Fruit fly (Drosophila melanogaster): ENCODE results near the gene Ufd4.

Ufd4 gene

dm6 chr2L:10320174-10320775 lies 28.1 kb upstream of the Ufd4 start:
- TF ChIP-seq CG8478 (optimal IDR thresholded peaks at IDR 0.05) (no peak), CTCF (optimal IDR thresholded peaks at IDR 0.05) (no peak)

DNA sequence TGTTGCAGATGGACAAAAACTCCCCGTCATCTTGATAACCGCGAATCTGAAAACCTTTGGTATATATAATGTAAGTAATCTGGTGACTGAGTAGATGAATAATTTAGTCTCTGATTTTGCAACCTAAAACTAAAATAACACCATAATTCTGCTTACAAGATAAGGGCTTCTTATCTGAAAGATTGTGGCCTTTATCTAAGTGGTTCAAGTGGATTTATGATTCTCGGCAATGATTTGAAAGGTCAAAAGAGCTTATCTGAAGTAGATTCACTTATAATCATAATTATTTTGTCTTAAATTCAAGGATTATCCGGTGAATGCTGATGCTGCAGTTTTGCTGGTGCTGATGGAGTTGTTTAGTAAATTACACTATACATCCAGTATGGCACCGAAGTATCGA lies 23.7 kb upstream of the Ufd4 start:
- TF ChIP-seq CG8478 (optimal IDR thresholded peaks at IDR 0.05): no peak

DNA sequence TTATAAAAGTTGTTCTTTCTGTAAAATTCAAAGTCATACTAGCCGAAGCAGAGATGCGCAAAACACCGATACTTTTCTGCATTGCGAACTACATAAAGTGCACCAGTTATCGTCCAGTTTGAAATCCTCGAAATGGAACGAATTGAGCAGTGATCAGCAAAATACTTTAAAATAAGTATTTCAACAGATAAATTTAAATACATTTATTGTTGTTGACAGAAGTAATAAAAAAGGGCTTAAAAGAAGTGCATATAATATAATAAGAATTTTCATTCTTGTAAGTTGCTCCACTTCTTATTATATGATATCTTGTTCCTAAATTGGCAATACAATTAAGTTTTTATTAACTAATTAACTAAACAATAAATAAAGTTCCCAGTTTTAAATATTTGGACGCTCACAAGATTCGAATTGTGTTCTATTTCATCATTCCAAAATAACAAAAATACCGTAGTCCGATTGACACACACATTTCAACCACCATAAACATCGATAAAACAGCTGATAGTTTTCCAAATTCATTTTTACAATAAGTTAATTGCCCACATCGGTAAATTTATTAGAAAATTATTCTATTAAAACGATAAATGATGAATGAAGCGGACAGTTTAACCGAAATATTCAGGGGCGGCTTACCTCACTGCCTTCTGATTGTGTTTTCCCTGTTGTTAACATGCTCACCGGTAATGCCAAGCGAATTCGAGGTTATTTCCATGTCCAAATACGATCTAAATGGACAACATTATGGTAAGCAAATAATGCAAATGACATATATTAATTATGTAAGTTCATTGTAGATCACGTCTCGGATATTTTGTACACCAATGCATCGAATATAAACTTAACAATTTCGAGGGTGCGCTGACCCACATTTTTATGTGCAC lies 22.4 kb upstream of the Ufd4 start, which contains the start of the genes Usp14 and CG4972:
Usp14 (minus strand) TSS at position 70 of the 884 bp plus-strand sequence.
CG4972 (plus strand) TSS at position 466 of the 884 bp plus-strand sequence.
- no peak for TF ChIP-seq CG8478 (optimal IDR thresholded peaks at IDR 0.05)
- TF ChIP-seq CTCF (optimal IDR thresholded peaks at IDR 0.05): no peak

DNA sequence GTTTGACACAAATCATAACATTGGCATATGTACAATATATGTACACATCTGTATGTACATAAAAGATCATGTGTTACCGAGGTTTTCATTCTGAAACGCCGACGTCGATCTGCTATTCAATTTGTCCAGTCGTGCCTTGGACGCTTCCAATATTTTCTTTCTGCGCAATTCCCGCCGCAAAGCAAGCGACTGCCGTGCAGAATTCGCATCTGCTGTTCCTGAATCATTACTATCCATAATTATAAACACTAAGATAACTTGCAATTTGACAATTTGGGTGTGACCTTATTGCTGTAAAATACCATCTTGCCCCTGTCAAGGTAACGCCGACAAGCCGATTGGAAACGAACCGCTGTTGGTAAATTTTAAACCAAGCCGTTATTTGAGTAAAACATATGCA lies 19.7 kb upstream of the Ufd4 start:
- TF ChIP-seq CTCF (optimal IDR thresholded peaks at IDR 0.05) (peak in 1 of 2 experiments; percentile 6), CG8478 (optimal IDR thresholded peaks at IDR 0.05) (no peak)

dm6 chr2L:10310614-10311382 lies 18.6 kb upstream of the Ufd4 start, which contains the start of gene Cdk5alpha:
Cdk5alpha (minus strand) TSS chr2L:10310956.
- TF ChIP-seq CTCF (optimal IDR thresholded peaks at IDR 0.05) (no peak), CG8478 (optimal IDR thresholded peaks at IDR 0.05) (no peak)

DNA sequence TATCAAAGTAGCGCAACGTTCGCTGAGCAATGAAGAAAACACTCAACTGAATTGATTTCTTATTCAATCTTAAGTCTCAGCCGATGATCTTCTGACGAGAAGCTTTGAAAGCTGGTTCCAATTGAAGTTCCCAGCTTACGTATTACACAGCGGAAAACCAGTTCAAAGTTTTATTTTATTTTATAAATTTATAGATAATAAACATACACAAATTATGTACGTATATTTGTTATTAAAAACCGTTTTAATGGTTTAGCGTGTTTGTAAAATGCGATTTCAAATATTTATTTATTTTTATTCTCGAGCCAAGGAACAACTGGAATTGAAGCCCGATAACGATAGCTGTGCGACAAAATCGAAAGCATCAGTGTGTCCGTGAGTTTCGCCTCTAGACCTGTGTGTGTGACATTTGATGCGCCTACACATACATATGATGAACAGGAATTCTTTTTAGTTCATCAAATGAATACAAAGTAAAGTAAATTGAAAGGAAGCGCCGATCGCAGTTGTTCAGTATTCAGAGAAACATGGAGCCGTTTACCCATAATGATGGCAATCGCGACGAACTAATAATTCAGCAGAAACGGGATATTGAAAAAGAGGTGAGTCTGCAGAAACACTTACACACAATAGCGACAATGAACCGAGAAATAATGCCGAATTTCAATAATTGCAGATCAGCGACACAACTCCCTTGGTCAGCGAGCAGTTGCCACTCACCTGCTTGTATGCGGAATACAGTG lies 14.5 kb upstream of the Ufd4 start, which contains the start of the genes CG5390 and CG4968:
CG5390 (minus strand) TSS at position 77 of the 743 bp plus-strand sequence.
CG4968 (plus strand) TSS at position 405 of the 743 bp plus-strand sequence.
- no peak for TF ChIP-seq CTCF (optimal IDR thresholded peaks at IDR 0.05)
- TF ChIP-seq CG8478 (optimal IDR thresholded peaks at IDR 0.05): no peak

dm6 chr2L:10305538-10306147 lies 13.5 kb upstream of the Ufd4 start:
- TF ChIP-seq CTCF (optimal IDR thresholded peaks at IDR 0.05): no peak
- TF ChIP-seq CG8478 (optimal IDR thresholded peaks at IDR 0.05): no peak

DNA sequence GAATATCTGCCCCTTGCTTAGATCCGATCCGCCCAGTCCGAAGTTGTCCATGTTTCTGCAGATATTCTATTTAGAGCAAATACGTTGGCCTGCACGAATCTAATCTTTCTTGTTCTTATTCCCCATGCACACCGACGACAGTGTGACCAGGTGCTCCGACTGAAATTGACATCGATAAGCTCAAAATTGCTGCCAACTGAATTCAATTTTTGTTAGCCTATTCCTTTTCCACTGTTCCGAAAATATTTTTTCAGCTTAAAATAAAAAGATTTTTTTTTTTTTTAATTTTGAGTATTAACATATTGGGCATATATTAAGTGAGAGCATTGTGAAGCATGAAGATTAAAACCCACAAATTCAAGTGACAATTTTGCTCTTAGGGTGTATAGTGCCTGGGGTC lies 11.6 kb upstream of the Ufd4 start, which contains the start of gene nmd:
nmd (minus strand) TSS at position 162 of the 400 bp plus-strand sequence.
- TF ChIP-seq CTCF (optimal IDR thresholded peaks at IDR 0.05) (peak in 1 of 2 experiments; percentile 48), CG8478 (optimal IDR thresholded peaks at IDR 0.05) (no peak)

DNA sequence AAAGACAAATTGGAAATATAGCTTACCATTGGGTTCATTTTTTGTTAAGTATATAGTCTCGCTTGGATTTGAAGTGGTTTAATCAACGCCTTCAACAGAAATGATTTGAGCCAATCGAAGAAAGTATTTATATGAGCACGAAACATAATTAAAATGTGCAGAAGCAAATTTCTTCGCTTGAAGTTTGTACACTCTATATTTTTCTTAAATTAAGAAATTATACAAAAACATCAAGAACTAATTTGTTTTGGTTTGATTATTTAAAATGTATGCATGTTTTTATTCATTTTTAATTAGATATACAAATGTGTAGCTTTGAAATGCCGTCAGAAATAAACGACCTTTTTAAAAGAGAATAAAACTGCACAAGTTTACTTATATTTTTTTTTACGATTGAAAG lies 9.8 kb upstream of the Ufd4 start, which contains the start of gene CG13138:
CG13138 (minus strand) TSS at position 101 of the 400 bp plus-strand sequence.
- TF ChIP-seq CG8478 (optimal IDR thresholded peaks at IDR 0.05): no peak
- TF ChIP-seq CTCF (optimal IDR thresholded peaks at IDR 0.05): no peak

DNA sequence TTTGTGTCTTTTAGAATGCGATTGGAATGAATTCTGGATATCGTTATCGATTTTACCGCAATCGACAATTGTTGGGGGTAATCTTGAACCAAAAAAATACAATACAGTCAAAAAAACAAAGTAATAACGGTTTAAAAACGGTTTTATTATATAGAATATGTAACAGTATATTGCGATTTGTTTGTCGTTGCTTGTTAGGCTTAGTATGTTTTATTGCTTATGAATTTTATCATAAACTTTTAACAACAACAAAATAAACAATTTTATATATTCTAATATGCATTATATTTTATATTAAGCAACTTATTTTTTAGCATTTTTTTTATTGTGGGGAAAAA lies 7.6 kb upstream of the Ufd4 start, which contains the start of gene CYLD:
CYLD (minus strand) TSS at position 38 of the 338 bp plus-strand sequence.
- TF ChIP-seq CTCF (optimal IDR thresholded peaks at IDR 0.05): no peak
- TF ChIP-seq CG8478 (optimal IDR thresholded peaks at IDR 0.05): no peak

- no peak for TF ChIP-seq CG8478 (optimal IDR thresholded peaks at IDR 0.05)
Measured at dm6 chr2L:10299077-10299809, 7.1 kb upstream of the Ufd4 start.

DNA sequence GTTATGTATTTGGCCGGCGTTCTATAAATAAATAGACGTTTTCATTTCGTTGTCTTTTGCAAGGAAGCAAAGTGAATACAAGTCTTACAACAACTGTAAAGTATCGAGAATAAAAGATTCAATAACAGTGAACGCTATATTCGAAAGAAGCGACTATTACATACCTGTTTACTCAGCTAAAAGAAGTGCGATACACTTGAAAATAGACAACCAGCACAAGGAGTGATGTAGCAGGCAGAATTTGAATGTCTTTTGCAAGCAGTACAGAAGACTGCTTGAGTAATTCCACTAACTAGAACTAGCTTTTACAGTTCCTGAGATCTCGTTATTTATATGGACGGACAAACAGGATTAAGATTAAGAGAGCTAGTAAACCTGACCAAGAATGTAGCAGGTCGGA lies 6.1 kb upstream of the Ufd4 start:
- TF ChIP-seq CG8478 (optimal IDR thresholded peaks at IDR 0.05): no peak
- peak; percentile 19 to 40 for TF ChIP-seq CTCF (optimal IDR thresholded peaks at IDR 0.05)
